Fruit fly (Drosophila melanogaster) whole organism, adult: Measurements from ENCODE around the gene CG6664.

Source experiments
- CG33017 ChIP-seq: fragments of 200-800 bp; sonication (Bioruptor generic); optimal IDR thresholded peaks from 2 replicates; lab custom pipeline; 2018; ENCODE audit warnings: missing biosample characterization, mild to moderate bottlenecking, missing genetic modification characterization, moderate library complexity
- CG7045 ChIP-seq: fragments of 200-800 bp; sonication (Bioruptor generic); optimal IDR thresholded peaks from 2 replicates; lab custom pipeline; 2017; ENCODE audit warnings: missing biosample characterization, mild to moderate bottlenecking, missing genetic modification characterization
- CG7101 ChIP-seq: fragments of 200-800 bp; sonication (Bioruptor generic); optimal IDR thresholded peaks from 2 replicates; lab custom pipeline; 2018; ENCODE audit warnings: missing biosample characterization, mild to moderate bottlenecking, missing genetic modification characterization, moderate library complexity
- bab1 ChIP-seq: fragments of 200-800 bp; sonication (Bioruptor generic); optimal IDR thresholded peaks from 3 replicates; lab custom pipeline; 2019; ENCODE audit warnings: missing biosample characterization, mild to moderate bottlenecking, missing genetic modification characterization, moderate library complexity
- kay ChIP-seq: fragments of 200-800 bp; sonication (Bioruptor generic); peaks from one replicate; lab custom pipeline; 2016; ENCODE audit warnings: missing biosample characterization, missing genetic modification characterization, borderline replicate concordance
- toe ChIP-seq: fragments of 200-800 bp; sonication (Bioruptor generic); optimal IDR thresholded peaks from 2 replicates; lab custom pipeline; 2016; ENCODE audit warnings: missing biosample characterization, missing genetic modification characterization

- peak; percentile 91 for TF ChIP-seq kay (GFP tag; lab: Kevin White, UChicago)
- no peak for TF ChIP-seq bab1 (GFP tag; lab: Kevin White, UChicago)
- TF ChIP-seq CG33017, result no peak
- no peak for TF ChIP-seq toe
- no peak for TF ChIP-seq CG7101
- TF ChIP-seq CG7045 (GFP tag; lab: Kevin White, UChicago), result no peak
Measured at dm6 chr3L:17010492-17011303, 5.3 kb downstream of the CG6664 start.
